Worm (Caenorhabditis elegans): Measurements from ENCODE around the gene lips-9.
A peak's percentile ranks its signal among the peaks of the same experiment; 100 is the strongest.

The lips-9 gene

ce11 chrII:12965538-12965588, 30.2 kb upstream of the lips-9 start, which contains the start of gene ptr-18:
Gene ptr-18, plus strand, starts transcription at chrII:12965546.
- TF ChIP-seq ztf-29 (GFP tag; IDR thresholded peaks at IDR 0.05), result no peak
- no peak for TF ChIP-seq klf-2 (GFP tag; conservative IDR thresholded peaks at IDR 0.05)
- no peak for TF ChIP-seq tab-1 (GFP tag; IDR thresholded peaks at IDR 0.05)
- no peak for TF ChIP-seq T22C8.4 (GFP tag; IDR thresholded peaks at IDR 0.05)
- no peak for TF ChIP-seq ref-1 (GFP tag; conservative IDR thresholded peaks at IDR 0.05)
- TF ChIP-seq cog-1 (tag; optimal IDR thresholded peaks at IDR 0.05), result no peak

ce11 chrII:12965138-12965537, 30.0 kb upstream of the lips-9 start:
- TF ChIP-seq T22C8.4 (GFP tag; IDR thresholded peaks at IDR 0.05) (no peak), tab-1 (GFP tag; IDR thresholded peaks at IDR 0.05) (no peak), klf-2 (GFP tag; conservative IDR thresholded peaks at IDR 0.05) (no peak), cog-1 (tag; optimal IDR thresholded peaks at IDR 0.05) (no peak), ztf-23 (GFP tag; IDR thresholded peaks at IDR 0.05) (no peak), med-1 (GFP tag; optimal IDR thresholded peaks at IDR 0.05; ENCODE audit: insufficient read depth) (no peak), flt-1 (GFP tag; IDR thresholded peaks at IDR 0.05) (no peak), ref-1 (GFP tag; conservative IDR thresholded peaks at IDR 0.05) (no peak), ztf-29 (GFP tag; IDR thresholded peaks at IDR 0.05) (no peak)

ce11 chrII:12961743-12962142, 26.6 kb upstream of the lips-9 start:
- no peak for TF ChIP-seq tab-1 (GFP tag; IDR thresholded peaks at IDR 0.05)

- no peak for TF ChIP-seq klf-2 (GFP tag; conservative IDR thresholded peaks at IDR 0.05)
- TF ChIP-seq cog-1 (tag; optimal IDR thresholded peaks at IDR 0.05), result no peak
- TF ChIP-seq med-1 (GFP tag; optimal IDR thresholded peaks at IDR 0.05; ENCODE audit: insufficient read depth), result no peak
- TF ChIP-seq ref-1 (GFP tag; conservative IDR thresholded peaks at IDR 0.05), result no peak
- no peak for TF ChIP-seq T22C8.4 (GFP tag; IDR thresholded peaks at IDR 0.05)
- TF ChIP-seq ztf-23 (GFP tag; IDR thresholded peaks at IDR 0.05), result no peak
- no peak for TF ChIP-seq tab-1 (GFP tag; IDR thresholded peaks at IDR 0.05)
- no peak for TF ChIP-seq flt-1 (GFP tag; IDR thresholded peaks at IDR 0.05)
- TF ChIP-seq ztf-29 (GFP tag; IDR thresholded peaks at IDR 0.05), result no peak
These were observed 26.1 kb upstream of the lips-9 start for ce11 chrII:12961293-12961692.

- TF ChIP-seq ref-1 (GFP tag; conservative IDR thresholded peaks at IDR 0.05) (no peak), klf-2 (GFP tag; conservative IDR thresholded peaks at IDR 0.05) (no peak), T22C8.4 (GFP tag; IDR thresholded peaks at IDR 0.05) (no peak), cog-1 (tag; optimal IDR thresholded peaks at IDR 0.05) (no peak), tab-1 (GFP tag; IDR thresholded peaks at IDR 0.05) (no peak), ztf-23 (GFP tag; IDR thresholded peaks at IDR 0.05) (no peak), flt-1 (GFP tag; IDR thresholded peaks at IDR 0.05) (no peak), med-1 (GFP tag; optimal IDR thresholded peaks at IDR 0.05; ENCODE audit: insufficient read depth) (no peak), ztf-29 (GFP tag; IDR thresholded peaks at IDR 0.05) (no peak)
These were observed 25.0 kb upstream of the lips-9 start for ce11 chrII:12960206-12960605.

- no peak for TF ChIP-seq med-1 (GFP tag; optimal IDR thresholded peaks at IDR 0.05; ENCODE audit: insufficient read depth)
- TF ChIP-seq tab-1 (GFP tag; IDR thresholded peaks at IDR 0.05), result no peak
- TF ChIP-seq ztf-29 (GFP tag; IDR thresholded peaks at IDR 0.05), result no peak
- no peak for TF ChIP-seq klf-2 (GFP tag; conservative IDR thresholded peaks at IDR 0.05)
- TF ChIP-seq cog-1 (tag; optimal IDR thresholded peaks at IDR 0.05), result no peak
- no peak for TF ChIP-seq ref-1 (GFP tag; conservative IDR thresholded peaks at IDR 0.05)
- no peak for TF ChIP-seq flt-1 (GFP tag; IDR thresholded peaks at IDR 0.05)
These were observed 19.5 kb upstream of the lips-9 start, which contains the start of the genes Y38F1A.1 and Y38F1A.2 for ce11 chrII:12954670-12955069. Gene Y38F1A.1, minus strand, starts transcription at chrII:12954770. Gene Y38F1A.2, plus strand, starts transcription at chrII:12954958.

- TF ChIP-seq cog-1 (tag; optimal IDR thresholded peaks at IDR 0.05) (peak; percentile 16), T22C8.4 (GFP tag; IDR thresholded peaks at IDR 0.05) (no peak), ztf-29 (GFP tag; IDR thresholded peaks at IDR 0.05) (no peak)
These were observed 18.1 kb upstream of the lips-9 start for ce11 chrII:12953297-12953696.

ce11 chrII:12948158-12948557, 13.0 kb upstream of the lips-9 start, which contains the start of gene F58G1.7:
Gene F58G1.7, minus strand, starts transcription at chrII:12948258.
- TF ChIP-seq med-1 (GFP tag; optimal IDR thresholded peaks at IDR 0.05; ENCODE audit: insufficient read depth) (no peak), T22C8.4 (GFP tag; IDR thresholded peaks at IDR 0.05) (no peak), klf-2 (GFP tag; conservative IDR thresholded peaks at IDR 0.05) (no peak), tab-1 (GFP tag; IDR thresholded peaks at IDR 0.05) (no peak), ztf-29 (GFP tag; IDR thresholded peaks at IDR 0.05) (no peak), ref-1 (GFP tag; conservative IDR thresholded peaks at IDR 0.05) (no peak), flt-1 (GFP tag; IDR thresholded peaks at IDR 0.05) (no peak), ztf-23 (GFP tag; IDR thresholded peaks at IDR 0.05) (no peak), cog-1 (tag; optimal IDR thresholded peaks at IDR 0.05) (no peak)

ce11 chrII:12944587-12945126, 9.5 kb upstream of the lips-9 start:
- TF ChIP-seq cog-1 (tag; optimal IDR thresholded peaks at IDR 0.05) (peak; percentile 52), flt-1 (GFP tag; IDR thresholded peaks at IDR 0.05) (peak; percentile 88), tab-1 (GFP tag; IDR thresholded peaks at IDR 0.05) (peak; percentile 72; the same call in 1 of the 2 replicates), T22C8.4 (GFP tag; IDR thresholded peaks at IDR 0.05) (no peak; the same call in 1 of the 2 replicates), klf-2 (GFP tag; conservative IDR thresholded peaks at IDR 0.05) (0 out of 2 replicates have a peak, but pooled peaks have one; percentile 56), med-1 (GFP tag; optimal IDR thresholded peaks at IDR 0.05; ENCODE audit: insufficient read depth) (no peak), ztf-23 (GFP tag; IDR thresholded peaks at IDR 0.05) (0 out of 2 replicates have a peak, but pooled peaks have one; percentile 37), ztf-29 (GFP tag; IDR thresholded peaks at IDR 0.05) (peak; percentile 49; the same call in 1 of the 2 replicates), ref-1 (GFP tag; conservative IDR thresholded peaks at IDR 0.05) (0 out of 2 replicates have a peak, but pooled peaks have one; percentile 48)

- no peak for TF ChIP-seq T22C8.4 (GFP tag; IDR thresholded peaks at IDR 0.05)
- TF ChIP-seq ztf-23 (GFP tag; IDR thresholded peaks at IDR 0.05), result no peak
- no peak for TF ChIP-seq tab-1 (GFP tag; IDR thresholded peaks at IDR 0.05)
- no peak for TF ChIP-seq med-1 (GFP tag; optimal IDR thresholded peaks at IDR 0.05; ENCODE audit: insufficient read depth)
- TF ChIP-seq ref-1 (GFP tag; conservative IDR thresholded peaks at IDR 0.05), result no peak
- no peak for TF ChIP-seq klf-2 (GFP tag; conservative IDR thresholded peaks at IDR 0.05)
- no peak for TF ChIP-seq cog-1 (tag; optimal IDR thresholded peaks at IDR 0.05)
- no peak for TF ChIP-seq flt-1 (GFP tag; IDR thresholded peaks at IDR 0.05)
- TF ChIP-seq ztf-29 (GFP tag; IDR thresholded peaks at IDR 0.05), result no peak
These were observed 7.3 kb upstream of the lips-9 start for ce11 chrII:12942496-12942895.

Measured in whole organism, midembryonic.